Fruit fly (Drosophila melanogaster) whole organism, embryonic: ENCODE measurements around the gene CG7945.

Experiments used
- Bgb ChIP-seq: fragments of 200-800 bp; sonication (Bioruptor generic); IDR thresholded peaks from 2 replicates; pipeline ENCODE4 v1.3.6; 2022; ENCODE audit warnings: missing biosample characterization, missing genetic modification characterization; ENCODE audit not compliant: partially characterized antibody
- CG10366 ChIP-seq: fragments of 200-800 bp; sonication (Bioruptor generic); IDR thresholded peaks from 2 replicates; pipeline ENCODE4 v1.3.6; 2022; ENCODE audit warnings: missing biosample characterization, missing genetic modification characterization
- CG10959 ChIP-seq: fragments of 200-800 bp; sonication (Bioruptor generic); IDR thresholded peaks from 2 replicates; pipeline ENCODE4 v1.3.6; 2022; ENCODE audit warnings: missing biosample characterization, missing genetic modification characterization
- CG11695 ChIP-seq: fragments of 200-800 bp; sonication (Bioruptor generic); IDR thresholded peaks from 3 replicates; pipeline ENCODE4 v1.3.6; 2022; ENCODE audit warnings: missing biosample characterization, missing genetic modification characterization
- CG13424 ChIP-seq: fragments of 200-800 bp; sonication (Bioruptor generic); optimal IDR thresholded peaks from 2 replicates; lab custom pipeline; 2019; ENCODE audit warnings: missing biosample characterization, mild to moderate bottlenecking, missing genetic modification characterization, moderate library complexity
- CG14710 ChIP-seq: fragments of 200-800 bp; sonication (Bioruptor generic); optimal IDR thresholded peaks from 3 replicates; lab custom pipeline; 2019; ENCODE audit warnings: missing biosample characterization, mild to moderate bottlenecking, missing genetic modification characterization, moderate library complexity
- CG16863 ChIP-seq: fragments of 200-800 bp; sonication (Bioruptor generic); optimal IDR thresholded peaks from 3 replicates; lab custom pipeline; 2016; ENCODE audit warnings: missing biosample characterization, missing genetic modification characterization
- CG33557 ChIP-seq: fragments of 200-800 bp; sonication (Bioruptor generic); optimal IDR thresholded peaks from 2 replicates; lab custom pipeline; 2019; ENCODE audit warnings: missing biosample characterization, mild to moderate bottlenecking, missing genetic modification characterization, moderate library complexity
- CG34376 ChIP-seq: fragments of 200-800 bp; sonication (Bioruptor generic); optimal IDR thresholded peaks from 2 replicates; lab custom pipeline; 2018; ENCODE audit warnings: missing biosample characterization, mild to moderate bottlenecking, missing genetic modification characterization
- CG43689 ChIP-seq: fragments of 200-800 bp; sonication (Bioruptor generic); IDR thresholded peaks from 2 replicates; pipeline ENCODE4 v1.3.6; 2022; ENCODE audit warnings: missing biosample characterization, missing genetic modification characterization
- CG5953 ChIP-seq: fragments of 200-800 bp; sonication (Bioruptor generic); IDR thresholded peaks from 2 replicates; pipeline ENCODE4 v1.3.6; 2022; ENCODE audit warnings: missing biosample characterization, missing genetic modification characterization
- CG6654 ChIP-seq: fragments of 200-800 bp; sonication (Bioruptor generic); optimal IDR thresholded peaks from 2 replicates; lab custom pipeline; 2017; ENCODE audit warnings: missing biosample characterization, mild to moderate bottlenecking, missing genetic modification characterization
- CG7271 ChIP-seq: fragments of 200-800 bp; sonication (Bioruptor generic); optimal IDR thresholded peaks from 2 replicates; lab custom pipeline; 2018; ENCODE audit warnings: missing biosample characterization, mild to moderate bottlenecking, missing genetic modification characterization, moderate library complexity
- CG7357 ChIP-seq: fragments of 200-800 bp; sonication (Bioruptor generic); IDR thresholded peaks from 3 replicates; pipeline ENCODE4 v1.3.6; 2022; ENCODE audit warnings: missing biosample characterization, missing genetic modification characterization
- CG7745 ChIP-seq: fragments of 200-800 bp; sonication (Bioruptor generic); optimal IDR thresholded peaks from 2 replicates; lab custom pipeline; 2018; ENCODE audit warnings: missing biosample characterization, mild to moderate bottlenecking, missing genetic modification characterization, moderate library complexity
- CG9797 ChIP-seq: fragments of 200-800 bp; sonication (Bioruptor generic); optimal IDR thresholded peaks from 3 replicates; lab custom pipeline; 2018; ENCODE audit warnings: missing biosample characterization, mild to moderate bottlenecking, missing genetic modification characterization
- CG9817 ChIP-seq: fragments of 200-800 bp; sonication (Bioruptor generic); optimal IDR thresholded peaks from 2 replicates; lab custom pipeline; 2018; ENCODE audit warnings: missing biosample characterization, mild to moderate bottlenecking, missing genetic modification characterization, moderate library complexity
- CkIIα-i1 ChIP-seq: fragments of 200-800 bp; sonication (Bioruptor generic); IDR thresholded peaks from 2 replicates; pipeline ENCODE4 v1.3.6; 2022; ENCODE audit warnings: missing biosample characterization, missing genetic modification characterization
- E2f1 ChIP-seq: fragments of 200-800 bp; sonication (Bioruptor generic); IDR thresholded peaks from 2 replicates; pipeline ENCODE4 v1.3.6; 2022; ENCODE audit warnings: missing biosample characterization, missing genetic modification characterization
- Fer3 ChIP-seq: fragments of 200-800 bp; sonication (Bioruptor generic); optimal IDR thresholded peaks from 2 replicates; lab custom pipeline; 2018; ENCODE audit warnings: missing biosample characterization, mild to moderate bottlenecking, missing genetic modification characterization, moderate library complexity
- NFAT ChIP-seq: fragments of 200-800 bp; sonication (Bioruptor generic); IDR thresholded peaks from 2 replicates; pipeline ENCODE4 v1.3.6; 2022; ENCODE audit warnings: missing biosample characterization, missing genetic modification characterization
- Sox100B ChIP-seq: fragments of 200-800 bp; sonication (Bioruptor generic); optimal IDR thresholded peaks from 3 replicates; lab custom pipeline; 2018; ENCODE audit warnings: missing biosample characterization, mild to moderate bottlenecking, missing genetic modification characterization
- Sry-β ChIP-seq: fragments of 200-800 bp; sonication (Bioruptor generic); optimal IDR thresholded peaks from 2 replicates; lab custom pipeline; 2018; ENCODE audit warnings: missing biosample characterization, mild to moderate bottlenecking, missing genetic modification characterization, moderate library complexity
- YL-1 ChIP-seq: fragments of 200-800 bp; sonication (Bioruptor generic); optimal IDR thresholded peaks from 3 replicates; lab custom pipeline; 2017; ENCODE audit warnings: missing biosample characterization, mild to moderate bottlenecking, missing genetic modification characterization
- ap ChIP-seq: fragments of 200-800 bp; sonication (Bioruptor generic); IDR thresholded peaks from 2 replicates; pipeline ENCODE4 v1.3.6; 2022; ENCODE audit warnings: missing biosample characterization, missing genetic modification characterization
- ato ChIP-seq: fragments of 200-800 bp; sonication (Bioruptor generic); IDR thresholded peaks from 2 replicates; pipeline ENCODE4 v1.3.6; 2022; ENCODE audit warnings: missing biosample characterization, missing genetic modification characterization; ENCODE audit not compliant: partially characterized antibody
- az2 ChIP-seq: fragments of 200-800 bp; sonication (Bioruptor generic); optimal IDR thresholded peaks from 3 replicates; lab custom pipeline; 2016; ENCODE audit warnings: missing biosample characterization, missing genetic modification characterization
- bab2 ChIP-seq: fragments of 200-800 bp; sonication (Bioruptor generic); optimal IDR thresholded peaks from 2 replicates; lab custom pipeline; 2016; ENCODE audit warnings: missing biosample characterization, missing genetic modification characterization
- bcd ChIP-seq: fragments of 200-800 bp; sonication (Bioruptor generic); optimal IDR thresholded peaks from 2 replicates; lab custom pipeline; 2017; ENCODE audit warnings: missing biosample characterization, mild to moderate bottlenecking, missing genetic modification characterization
- chif ChIP-seq, 2 experiments: fragments of 200-800 bp; sonication (Bioruptor generic); optimal IDR thresholded peaks; 3 replicates each; lab custom pipeline; 2016; ENCODE audit warnings: missing biosample characterization in 2 of 2, missing genetic modification characterization in 2 of 2
- cwo ChIP-seq: fragments of 200-800 bp; sonication (Bioruptor generic); optimal IDR thresholded peaks from 3 replicates; lab custom pipeline; 2017; ENCODE audit warnings: missing biosample characterization, missing genetic modification characterization, mild to moderate bottlenecking, moderate library complexity, missing genetic modification reagents
- dysf ChIP-seq: fragments of 200-800 bp; sonication (Bioruptor generic); IDR thresholded peaks from 3 replicates; pipeline ENCODE4 v1.3.6; 2022; ENCODE audit warnings: missing biosample characterization, missing genetic modification characterization
- gce ChIP-seq: fragments of 200-800 bp; sonication (Bioruptor generic); IDR thresholded peaks from 3 replicates; pipeline ENCODE4 v1.3.6; 2022; ENCODE audit warnings: missing biosample characterization, missing genetic modification characterization
- gsb ChIP-seq: fragments of 200-800 bp; sonication (Bioruptor generic); IDR thresholded peaks from 2 replicates; pipeline ENCODE4 v1.3.6; 2022; ENCODE audit warnings: missing biosample characterization, missing genetic modification characterization
- ham ChIP-seq: fragments of 200-800 bp; sonication (Bioruptor generic); IDR thresholded peaks from 2 replicates; pipeline ENCODE4 v1.3.6; 2022; ENCODE audit warnings: missing biosample characterization, missing genetic modification characterization
- insv ChIP-seq, 2 experiments: fragments of 200-800 bp; sonication (Bioruptor generic); optimal IDR thresholded peaks; 3 replicates each; lab custom pipeline; 2016 to 2018; ENCODE audit warnings: missing biosample characterization in 2 of 2, missing genetic modification characterization in 2 of 2
- kay ChIP-seq: fragments of 200-800 bp; sonication (Bioruptor generic); optimal IDR thresholded peaks from 2 replicates; lab custom pipeline; 2016; ENCODE audit warnings: missing biosample characterization, missing genetic modification characterization
- ken ChIP-seq: fragments of 200-800 bp; sonication (Bioruptor generic); IDR thresholded peaks from 3 replicates; pipeline ENCODE4 v1.3.6; 2022; ENCODE audit warnings: missing biosample characterization, missing genetic modification characterization
- lab ChIP-seq: fragments of 200-800 bp; sonication (Bioruptor generic); optimal IDR thresholded peaks from 3 replicates; lab custom pipeline; 2017; ENCODE audit warnings: missing biosample characterization, missing genetic modification characterization, mild to moderate bottlenecking, moderate library complexity, missing genetic modification reagents
- mam ChIP-seq: fragments of 200-800 bp; sonication (Bioruptor generic); optimal IDR thresholded peaks from 3 replicates; lab custom pipeline; 2016; ENCODE audit warnings: missing biosample characterization, missing genetic modification characterization
- pan ChIP-seq, 4 experiments: fragments of >200 bp in 3 of 4; fragments of 200-800 bp in 1 of 4; sonication (Bioruptor generic) in 1 of 4; optimal IDR thresholded peaks in 3 of 4; IDR thresholded peaks in 1 of 4; 2 replicates each; pipeline versions ENCODE4 v1.3.6 to Lab custom; 2017 to 2022; ENCODE audit warnings: missing biosample characterization in 2 of 4, missing genetic modification characterization in 2 of 4, mixed read lengths in 1 of 4
- pum ChIP-seq: fragments of 200-800 bp; sonication (Bioruptor generic); optimal IDR thresholded peaks from 2 replicates; lab custom pipeline; 2016; ENCODE audit warnings: missing biosample characterization, missing genetic modification characterization
- pzg ChIP-seq: fragments of 200-800 bp; sonication (Bioruptor generic); optimal IDR thresholded peaks from 3 replicates; lab custom pipeline; 2018; ENCODE audit warnings: missing biosample characterization, mild to moderate bottlenecking, missing genetic modification characterization, moderate library complexity
- ro ChIP-seq: fragments of 200-800 bp; sonication (Bioruptor generic); IDR thresholded peaks from 2 replicates; pipeline ENCODE4 v1.3.6; 2022; ENCODE audit warnings: missing biosample characterization, missing genetic modification characterization
- slbo ChIP-seq: fragments of 200-800 bp; sonication (Bioruptor generic); IDR thresholded peaks from 2 replicates; pipeline ENCODE4 v1.3.6; 2022; ENCODE audit warnings: missing biosample characterization, missing genetic modification characterization
- sob ChIP-seq: fragments of 200-800 bp; sonication (Bioruptor generic); IDR thresholded peaks from 2 replicates; pipeline ENCODE4 v1.3.6; 2022; ENCODE audit warnings: missing biosample characterization, missing genetic modification characterization
- sqz ChIP-seq: fragments of 200-800 bp; sonication (Bioruptor generic); optimal IDR thresholded peaks from 3 replicates; lab custom pipeline; 2018; ENCODE audit warnings: missing biosample characterization, mild to moderate bottlenecking, missing genetic modification characterization
- tgo ChIP-seq: fragments of 200-800 bp; sonication (Bioruptor generic); IDR thresholded peaks from 3 replicates; pipeline ENCODE4 v1.3.6; 2022; ENCODE audit warnings: missing biosample characterization, missing genetic modification characterization
- z ChIP-seq: fragments of 200-800 bp; sonication (Bioruptor generic); IDR thresholded peaks from 3 replicates; pipeline ENCODE4 v1.3.6; 2022; ENCODE audit warnings: missing biosample characterization, missing genetic modification characterization

Gene CG7945

dm6 chr3L:15532368-15533030 is 8.6 kb upstream of the CG7945 start (continued):
- TF ChIP-seq Sox100B = peak; percentile 78
- peak; percentile 24; the same call in 1 of the 2 replicates for TF ChIP-seq CG10959 (GFP tag; lab: Robert Waterston, UW)
- TF ChIP-seq lab (GFP tag; lab: Kevin White, UChicago) = peak; percentile 39
- TF ChIP-seq CG14710 (tag; lab: Kevin White, UChicago) = peak; percentile 74
- TF ChIP-seq slbo (GFP tag; lab: Robert Waterston, UW) = peak; percentile 63
- TF ChIP-seq gce (GFP tag; lab: Robert Waterston, UW) = no peak
- TF ChIP-seq z (GFP tag; lab: Robert Waterston, UW) = no peak
- TF ChIP-seq NFAT (GFP tag; lab: Robert Waterston, UW) = no peak
- TF ChIP-seq az2 (GFP tag; lab: Kevin White, UChicago) = peak; percentile 16
- TF ChIP-seq insv (GFP tag; optimal IDR thresholded peaks at IDR 0.05; lab: Kevin White, UChicago) = no peak
- TF ChIP-seq CG11695 = peak; percentile 39; the same call in 1 of the 3 replicates
- TF ChIP-seq bcd = peak; percentile 6
- TF ChIP-seq CG6654 (GFP tag; lab: Kevin White, UChicago) = peak; percentile 1
- TF ChIP-seq CG7745 = no peak
- TF ChIP-seq gsb (GFP tag; lab: Robert Waterston, UW) = peak; percentile 47; the same call in 1 of the 2 replicates
- TF ChIP-seq mam = peak; percentile 36
- no peak for TF ChIP-seq CG33557
- TF ChIP-seq CG43689 (GFP tag; lab: Robert Waterston, UW) = no peak
- TF ChIP-seq CG34376 = no peak
- TF ChIP-seq CG13424 = no peak
- peak in 1 of 2 experiments; percentile 33 for TF ChIP-seq chif (GFP tag; optimal IDR thresholded peaks at IDR 0.05; lab: Kevin White, UChicago)
- TF ChIP-seq pum (GFP tag; lab: Kevin White, UChicago) = no peak
- TF ChIP-seq Fer3 (tag; lab: Kevin White, UChicago) = peak; percentile 16
- TF ChIP-seq CG7357 (GFP tag; lab: Robert Waterston, UW) = no peak
- TF ChIP-seq pzg (GFP tag; lab: Kevin White, UChicago) = no peak
- TF ChIP-seq kay (GFP tag; lab: Kevin White, UChicago) = no peak
- no peak for TF ChIP-seq CG7271
- TF ChIP-seq ro (GFP tag; lab: Robert Waterston, UW) = no peak
- no peak for TF ChIP-seq CG5953 (GFP tag; lab: Robert Waterston, UW)
- TF ChIP-seq CG16863 (GFP tag; lab: Kevin White, UChicago) = no peak
- peak; percentile 20 for TF ChIP-seq CG9817
- peak; percentile 63 for TF ChIP-seq tgo
- TF ChIP-seq CG10366 (GFP tag; lab: Robert Waterston, UW) = peak; percentile 35; the same call in 1 of the 2 replicates
- no peak for TF ChIP-seq ham (GFP tag; lab: Robert Waterston, UW)
- TF ChIP-seq Sry-β = no peak
- TF ChIP-seq E2f1 (GFP tag; lab: Robert Waterston, UW) = no peak
- no peak for TF ChIP-seq sqz (GFP tag; lab: Kevin White, UChicago)
- TF ChIP-seq pan (optimal IDR thresholded peaks at IDR 0.05; lab: Kevin White, UChicago) = no peak
- TF ChIP-seq pan (GFP tag; optimal IDR thresholded peaks at IDR 0.05 in 1 of 2, IDR thresholded peaks at IDR 0.05 in 1 of 2) = peak in 1 of 2 experiments; percentile 72
- no peak for TF ChIP-seq bab2
- peak; percentile 68 for TF ChIP-seq dysf
- peak; percentile 32; the same call in 1 of the 2 replicates for TF ChIP-seq Bgb (GFP tag; lab: Robert Waterston, UW)
- no peak for TF ChIP-seq CG9797 (GFP tag; lab: Kevin White, UChicago)
- no peak for TF ChIP-seq YL-1
- no peak for TF ChIP-seq CkIIα-i1
- TF ChIP-seq ato (GFP tag; lab: Robert Waterston, UW) = no peak
- TF ChIP-seq ken = no peak
- peak; percentile 34 for TF ChIP-seq cwo (GFP tag; lab: Kevin White, UChicago)
- no peak for TF ChIP-seq ap
- TF ChIP-seq sob (GFP tag; lab: Robert Waterston, UW) = 0 out of 2 replicates have a peak, but pooled peaks have one; percentile 34
